Worm (Caenorhabditis elegans) whole organism, L4 larva: Measurements from ENCODE around the gene tsct-1.
A peak's percentile ranks its signal among the peaks of the same experiment; 100 is the strongest.

ENCODE experiments used
- D1046.2 ChIP-seq: fragments of 200-800 bp; sonication (Bioruptor generic); IDR thresholded peaks from 2 replicates; pipeline ENCODE4 v1.3.6; 2022; ENCODE audit warnings: missing genetic modification characterization, missing compliant biosample characterization
- F26F4.8 ChIP-seq: fragments of 200-800 bp; sonication (Bioruptor generic); conservative IDR thresholded peaks from 2 replicates; pipeline ENCODE4 v1.3.6; 2022; ENCODE audit warnings: missing genetic modification characterization, missing compliant biosample characterization
- F37D6.2 ChIP-seq: sonication (generic microtip); optimal IDR thresholded peaks from 2 replicates; lab custom pipeline; 2016; ENCODE audit warnings: mild to moderate bottlenecking, missing genetic modification characterization, missing compliant biosample characterization
- R02D3.7 ChIP-seq: fragments of 150-350 bp; sonication (generic microtip); optimal IDR thresholded peaks from 3 replicates; lab custom pipeline; 2014; ENCODE audit warnings: missing biosample characterization, missing genetic modification characterization
- T26A8.4 ChIP-seq: fragments of 200-800 bp; sonication (Bioruptor generic); IDR thresholded peaks from 2 replicates; pipeline ENCODE4 v1.3.6; 2022; ENCODE audit warnings: missing genetic modification characterization, missing compliant biosample characterization
- Y105C5A.15 ChIP-seq: fragments of 200-800 bp; sonication (Bioruptor generic); IDR thresholded peaks from 2 replicates; pipeline ENCODE4 v1.3.6; 2022; ENCODE audit warnings: missing genetic modification characterization, missing compliant biosample characterization
- Y48G9A.11 ChIP-seq: fragments of 200-800 bp; sonication (Bioruptor generic); IDR thresholded peaks from 2 replicates; pipeline ENCODE4 v1.3.6; 2022; ENCODE audit warnings: missing genetic modification reagents, missing genetic modification characterization, missing compliant biosample characterization
- ZK337.2 ChIP-seq: fragments of 200-800 bp; sonication (Bioruptor generic); IDR thresholded peaks from 2 replicates; pipeline ENCODE4 v1.3.6; 2022; ENCODE audit warnings: missing genetic modification reagents, missing genetic modification characterization, missing compliant biosample characterization
- ZK546.5 ChIP-seq, 2 experiments: sonication (generic microtip); optimal IDR thresholded peaks; 2 replicates each; lab custom pipeline; 2017; ENCODE audit warnings: missing biosample characterization in 2 of 2, missing genetic modification characterization in 2 of 2
- ama-1 ChIP-seq: fragments of 150-350 bp; optimal IDR thresholded peaks from 2 replicates; lab custom pipeline; 2014; ENCODE audit warnings: inconsistent platforms, mixed read lengths
- ceh-20 ChIP-seq: fragments of 200-800 bp; sonication (Bioruptor generic); IDR thresholded peaks from 2 replicates; pipeline ENCODE4 v1.3.6; 2022; ENCODE audit warnings: missing genetic modification reagents, missing genetic modification characterization, missing compliant biosample characterization
- ceh-44 ChIP-seq: fragments of 200-800 bp; sonication (Bioruptor generic); IDR thresholded peaks from 2 replicates; pipeline ENCODE4 v1.3.6; 2022; ENCODE audit warnings: missing genetic modification reagents, missing genetic modification characterization, missing compliant biosample characterization
- ceh-62 ChIP-seq: sonication (generic microtip); optimal IDR thresholded peaks from 2 replicates; lab custom pipeline; 2017; ENCODE audit warnings: missing biosample characterization, missing genetic modification characterization
- ceh-82 ChIP-seq: sonication (generic microtip); optimal IDR thresholded peaks from 2 replicates; lab custom pipeline; 2017; ENCODE audit warnings: missing biosample characterization, missing genetic modification characterization
- ces-1 ChIP-seq: fragments of 150-350 bp; sonication (generic microtip); optimal IDR thresholded peaks from 4 replicates; lab custom pipeline; 2014; ENCODE audit warnings: missing biosample characterization, missing genetic modification reagents, missing genetic modification characterization
- cey-2 ChIP-seq: sonication (generic microtip); optimal IDR thresholded peaks from 3 replicates; lab custom pipeline; 2017; ENCODE audit warnings: missing genetic modification characterization, mild to moderate bottlenecking, missing compliant biosample characterization, antibody characterized with exemption, borderline replicate concordance; ENCODE audit not compliant: insufficient read depth
- daf-12 ChIP-seq: fragments of 150-350 bp; optimal IDR thresholded peaks from 2 replicates; lab custom pipeline; 2014; ENCODE audit warnings: missing biosample characterization, missing genetic modification reagents, missing genetic modification characterization
- dmd-6 ChIP-seq: fragments of 200-800 bp; sonication (Bioruptor generic); IDR thresholded peaks from 2 replicates; pipeline ENCODE4 v1.3.6; 2022; ENCODE audit warnings: missing genetic modification reagents, missing genetic modification characterization, missing compliant biosample characterization
- dmd-8 ChIP-seq: fragments of 200-800 bp; sonication (Bioruptor generic); IDR thresholded peaks from 2 replicates; pipeline ENCODE4 v1.3.6; 2022; ENCODE audit warnings: missing genetic modification characterization, missing compliant biosample characterization
- dve-1 ChIP-seq: sonication (generic microtip); optimal IDR thresholded peaks from 2 replicates; lab custom pipeline; 2017; ENCODE audit warnings: antibody characterized with exemption, mild to moderate bottlenecking, missing genetic modification characterization, missing compliant biosample characterization; ENCODE audit not compliant: insufficient read depth
- egl-27 ChIP-seq: sonication (generic microtip); optimal IDR thresholded peaks from 3 replicates; lab custom pipeline; 2017; ENCODE audit warnings: missing biosample characterization, missing genetic modification reagents, missing genetic modification characterization
- hlh-11 ChIP-seq: fragments of 200-800 bp; sonication (Bioruptor generic); optimal IDR thresholded peaks from 2 replicates; lab custom pipeline; 2018; ENCODE audit warnings: mild to moderate bottlenecking, missing genetic modification characterization, missing compliant biosample characterization
- hlh-30 ChIP-seq: sonication (generic microtip); optimal IDR thresholded peaks from 2 replicates; lab custom pipeline; 2017; ENCODE audit warnings: antibody characterized with exemption, mild to moderate bottlenecking, missing genetic modification characterization, missing compliant biosample characterization; ENCODE audit not compliant: insufficient read depth
- hmg-1.1 ChIP-seq: fragments of 200-800 bp; sonication (Bioruptor generic); IDR thresholded peaks from 2 replicates; pipeline ENCODE4 v1.3.6; 2022; ENCODE audit warnings: missing genetic modification reagents, missing genetic modification characterization, missing compliant biosample characterization
- jun-1 ChIP-seq: fragments of 150-350 bp; optimal IDR thresholded peaks from 2 replicates; lab custom pipeline; 2014; ENCODE audit warnings: missing biosample characterization, missing genetic modification reagents, missing genetic modification characterization
- lin-29 ChIP-seq: fragments of 200-800 bp; sonication (Bioruptor generic); IDR thresholded peaks from 2 replicates; pipeline ENCODE4 v1.3.6; 2022; ENCODE audit warnings: missing genetic modification reagents, missing genetic modification characterization, missing compliant biosample characterization
- lin-38 ChIP-seq: fragments of 200-800 bp; sonication (Bioruptor generic); IDR thresholded peaks from 2 replicates; pipeline ENCODE4 v1.3.6; 2022; ENCODE audit warnings: missing genetic modification reagents, missing genetic modification characterization, missing compliant biosample characterization
- lin-39 ChIP-seq: fragments of 150-350 bp; optimal IDR thresholded peaks from 2 replicates; lab custom pipeline; 2014; ENCODE audit warnings: missing biosample characterization, missing genetic modification reagents, missing genetic modification characterization
- lsy-2 ChIP-seq, 2 experiments: fragments of 150-350 bp in 1 of 2; sonication (generic microtip) in 1 of 2; optimal IDR thresholded peaks; 2 replicates each; lab custom pipeline; 2014 to 2017; ENCODE audit warnings: missing biosample characterization in 2 of 2, missing genetic modification characterization in 2 of 2
- mdl-1 ChIP-seq, 2 experiments: fragments of 150-350 bp in 1 of 2; sonication (generic microtip) in 1 of 2; optimal IDR thresholded peaks; 2 replicates each; lab custom pipeline; 2014 to 2017; ENCODE audit warnings: missing biosample characterization in 2 of 2, missing genetic modification characterization in 2 of 2
- mdt-29 ChIP-seq: fragments of 200-800 bp; sonication (Bioruptor generic); IDR thresholded peaks from 2 replicates; pipeline ENCODE4 v1.3.6; 2022; ENCODE audit warnings: missing genetic modification reagents, missing genetic modification characterization, missing compliant biosample characterization
- mep-1 ChIP-seq: fragments of 150-350 bp; sonication (generic microtip); optimal IDR thresholded peaks from 3 replicates; lab custom pipeline; 2014; ENCODE audit warnings: missing biosample characterization, missing genetic modification characterization
- mxl-2 ChIP-seq: fragments of 200-800 bp; sonication (Bioruptor generic); conservative IDR thresholded peaks from 2 replicates; pipeline ENCODE4 v1.3.6; 2022; ENCODE audit warnings: missing genetic modification reagents, missing genetic modification characterization, missing compliant biosample characterization
- mxl-3 ChIP-seq: fragments of 200-800 bp; sonication (Bioruptor generic); optimal IDR thresholded peaks from 2 replicates; lab custom pipeline; 2018; ENCODE audit warnings: mild to moderate bottlenecking, missing genetic modification characterization, missing compliant biosample characterization
- nhr-10 ChIP-seq: fragments of 150-350 bp; optimal IDR thresholded peaks from 2 replicates; lab custom pipeline; 2014; ENCODE audit warnings: missing biosample characterization, missing genetic modification characterization
- nhr-111 ChIP-seq: fragments of 200-800 bp; sonication (Bioruptor generic); optimal IDR thresholded peaks from 2 replicates; lab custom pipeline; 2018; ENCODE audit warnings: mild to moderate bottlenecking, missing genetic modification characterization, missing compliant biosample characterization
- nhr-25 ChIP-seq: sonication (generic microtip); optimal IDR thresholded peaks from 2 replicates; lab custom pipeline; 2017; ENCODE audit warnings: missing genetic modification characterization, mild to moderate bottlenecking, missing compliant biosample characterization, antibody characterized with exemption, moderate library complexity, borderline replicate concordance; ENCODE audit not compliant: insufficient read depth
- nhr-28 ChIP-seq: fragments of 150-350 bp; optimal IDR thresholded peaks from 2 replicates; lab custom pipeline; 2014; ENCODE audit warnings: missing biosample characterization, missing genetic modification characterization
- nhr-48 ChIP-seq: sonication (generic microtip); optimal IDR thresholded peaks from 2 replicates; lab custom pipeline; 2016; ENCODE audit warnings: mild to moderate bottlenecking, missing genetic modification characterization, missing compliant biosample characterization
- nhr-76 ChIP-seq: fragments of 150-350 bp; optimal IDR thresholded peaks from 2 replicates; lab custom pipeline; 2014; ENCODE audit warnings: missing biosample characterization, missing genetic modification characterization
- nhr-77 ChIP-seq: fragments of 150-350 bp; optimal IDR thresholded peaks from 2 replicates; lab custom pipeline; 2014; ENCODE audit warnings: missing biosample characterization, missing genetic modification characterization
- php-3 ChIP-seq: fragments of 200-800 bp; sonication (Bioruptor generic); IDR thresholded peaks from 2 replicates; pipeline ENCODE4 v1.3.6; 2022; ENCODE audit warnings: missing genetic modification reagents, missing genetic modification characterization, missing compliant biosample characterization
- pqm-1 ChIP-seq: sonication (generic microtip); optimal IDR thresholded peaks from 2 replicates; lab custom pipeline; 2017; ENCODE audit warnings: missing biosample characterization, missing genetic modification characterization
- set-16 ChIP-seq: fragments of 200-800 bp; sonication (Bioruptor generic); IDR thresholded peaks from 2 replicates; pipeline ENCODE4 v1.3.6; 2022; ENCODE audit warnings: missing genetic modification reagents, missing genetic modification characterization, missing compliant biosample characterization
- skn-1 ChIP-seq: fragments of 150-350 bp; optimal IDR thresholded peaks from 2 replicates; lab custom pipeline; 2014; ENCODE audit warnings: missing biosample characterization, missing genetic modification characterization
- snpc-1.2 ChIP-seq: fragments of 200-800 bp; sonication (Bioruptor generic); IDR thresholded peaks from 2 replicates; pipeline ENCODE4 v1.3.6; 2022; ENCODE audit warnings: missing genetic modification reagents, missing genetic modification characterization, missing compliant biosample characterization
- spr-1 ChIP-seq: sonication (generic microtip); optimal IDR thresholded peaks from 2 replicates; lab custom pipeline; 2016; ENCODE audit warnings: mild to moderate bottlenecking, missing genetic modification characterization, missing compliant biosample characterization
- unc-39 ChIP-seq: sonication (generic microtip); optimal IDR thresholded peaks from 2 replicates; lab custom pipeline; 2017; ENCODE audit warnings: missing biosample characterization, missing genetic modification characterization
- vab-7 ChIP-seq: fragments of 200-800 bp; sonication (Bioruptor generic); IDR thresholded peaks from 2 replicates; pipeline ENCODE4 v1.3.6; 2022; ENCODE audit warnings: missing genetic modification reagents, missing genetic modification characterization, missing compliant biosample characterization
- zag-1 ChIP-seq: fragments of 150-350 bp; optimal IDR thresholded peaks from 2 replicates; lab custom pipeline; 2014; ENCODE audit warnings: missing biosample characterization, missing genetic modification characterization
- ztf-11 ChIP-seq: fragments of 150-350 bp; optimal IDR thresholded peaks from 2 replicates; lab custom pipeline; 2014; ENCODE audit warnings: missing biosample characterization, missing genetic modification characterization
- ztf-7 ChIP-seq: fragments of 150-350 bp; optimal IDR thresholded peaks from 2 replicates; lab custom pipeline; 2014; ENCODE audit warnings: missing biosample characterization, missing genetic modification characterization

Gene tsct-1

DNA sequence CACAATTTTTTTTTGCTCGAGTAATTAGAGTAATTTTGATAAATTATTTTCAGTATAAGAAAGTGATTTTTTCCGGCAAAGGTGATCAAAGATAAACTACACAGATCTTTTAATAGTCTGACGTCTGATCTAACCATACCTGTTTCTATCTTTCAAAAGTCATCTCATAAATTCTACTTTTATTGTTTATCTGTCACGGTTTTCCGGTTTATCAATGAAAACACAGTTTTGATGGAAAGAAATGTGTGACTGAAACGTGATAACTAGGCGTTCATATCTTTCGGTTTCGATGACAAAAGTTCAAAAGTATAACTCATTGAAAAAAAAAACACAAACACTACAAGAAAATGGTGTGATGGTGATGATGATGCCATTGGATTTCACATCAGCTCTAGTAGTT, 11.3 kb upstream of the tsct-1 start (continued):
- TF ChIP-seq spr-1 (tag; lab: Kevin White, UChicago): no peak
- TF ChIP-seq ceh-62 (tag; lab: Kevin White, UChicago): no peak
- TF ChIP-seq mdt-29 (GFP tag; lab: Robert Waterston, UW): no peak
- TF ChIP-seq ceh-44 (GFP tag; lab: Robert Waterston, UW): no peak
- TF ChIP-seq zag-1: no peak
- TF ChIP-seq D1046.2 (GFP tag; lab: Robert Waterston, UW): no peak
- no peak for TF ChIP-seq ZK337.2 (GFP tag; lab: Robert Waterston, UW)
- TF ChIP-seq dmd-8 (GFP tag; lab: Robert Waterston, UW): no peak
- TF ChIP-seq lin-38: no peak
- no peak for TF ChIP-seq ZK546.5 (tag; optimal IDR thresholded peaks at IDR 0.05; lab: Kevin White, UChicago)
- no peak for TF ChIP-seq pqm-1
- no peak for TF ChIP-seq nhr-48 (tag; lab: Kevin White, UChicago)
- peak; percentile 0 for TF ChIP-seq dve-1 (tag; lab: Kevin White, UChicago)
- peak; percentile 25 for TF ChIP-seq nhr-77 (tag; lab: Kevin White, UChicago)
- TF ChIP-seq lin-29: no peak
- no peak for TF ChIP-seq ces-1
- TF ChIP-seq ceh-82 (tag; lab: Kevin White, UChicago): no peak
- no peak for TF ChIP-seq ceh-20
- TF ChIP-seq mxl-2 (GFP tag; lab: Robert Waterston, UW): no peak
- no peak for TF ChIP-seq nhr-10 (tag; lab: Kevin White, UChicago)
- peak; percentile 48; the same call in 1 of the 2 replicates for TF ChIP-seq dmd-6
- no peak for TF ChIP-seq egl-27 (tag; lab: Kevin White, UChicago)
- TF ChIP-seq php-3 (GFP tag; lab: Robert Waterston, UW): no peak
- TF ChIP-seq snpc-1.2: no peak
- no peak for TF ChIP-seq R02D3.7 (tag; lab: Kevin White, UChicago)
- TF ChIP-seq daf-12 (tag; lab: Kevin White, UChicago): no peak

DNA sequence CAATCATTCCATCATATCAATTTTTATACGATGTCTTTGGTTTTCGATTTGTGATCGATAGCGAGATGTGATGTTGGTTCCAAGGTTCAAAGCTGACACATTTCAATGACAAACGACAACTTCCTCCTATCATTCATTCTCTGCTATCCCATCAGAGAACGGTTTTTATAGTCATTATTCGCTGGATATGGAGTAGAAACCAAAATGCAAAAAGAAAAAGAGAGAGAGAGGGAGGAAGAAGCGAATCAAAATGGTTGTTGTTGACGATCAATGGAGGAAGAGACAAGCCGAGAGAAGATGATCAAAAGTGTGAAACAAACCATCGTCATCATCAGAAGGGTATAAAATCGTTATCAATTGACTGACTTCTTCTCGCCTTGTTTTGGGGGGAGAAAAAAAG, 8.5 kb upstream of the tsct-1 start, which contains the start of gene T24D3.2:
TSS of gene T24D3.2 (plus strand) at position 304 of the 400 bp plus-strand sequence.
- TF ChIP-seq mep-1 (peak; percentile 24), set-16 (GFP tag; lab: Robert Waterston, UW) (no peak), skn-1 (tag; lab: Kevin White, UChicago) (no peak), F26F4.8 (GFP tag; lab: Robert Waterston, UW) (no peak), nhr-25 (tag; lab: Kevin White, UChicago) (no peak), Y48G9A.11 (GFP tag; lab: Robert Waterston, UW) (no peak), ama-1 (no peak), lin-38 (no peak), ztf-7 (tag; lab: Kevin White, UChicago) (no peak), ceh-44 (GFP tag; lab: Robert Waterston, UW) (no peak), hlh-11 (tag; lab: Kevin White, UChicago) (peak; percentile 75), nhr-28 (tag; lab: Kevin White, UChicago) (peak; percentile 90), nhr-111 (GFP tag; lab: Kevin White, UChicago) (no peak), T26A8.4 (GFP tag; lab: Robert Waterston, UW) (no peak), lsy-2 (tag; optimal IDR thresholded peaks at IDR 0.05; lab: Kevin White, UChicago) (no peak), cey-2 (tag; lab: Kevin White, UChicago) (peak; percentile 74), nhr-10 (tag; lab: Kevin White, UChicago) (peak; percentile 92), hmg-1.1 (GFP tag; lab: Robert Waterston, UW) (no peak), Y105C5A.15 (GFP tag; lab: Robert Waterston, UW) (no peak), mxl-3 (GFP tag; lab: Kevin White, UChicago) (peak; percentile 38), unc-39 (tag; lab: Kevin White, UChicago) (no peak), ztf-11 (no peak), hlh-30 (tag; lab: Kevin White, UChicago) (no peak), mdt-29 (GFP tag; lab: Robert Waterston, UW) (no peak), vab-7 (no peak), F37D6.2 (tag; lab: Kevin White, UChicago) (no peak), mxl-2 (GFP tag; lab: Robert Waterston, UW) (no peak), mdl-1 (tag; optimal IDR thresholded peaks at IDR 0.05; lab: Kevin White, UChicago) (peak; percentile 34 to 64), nhr-76 (tag; lab: Kevin White, UChicago) (peak; percentile 73), lin-39 (no peak), jun-1 (no peak)
